Worm (Caenorhabditis elegans) whole organism, young adult: ENCODE results near the gene dtmk-1.
"Not testable (repeated sequence)": the region's sequence is repeated elsewhere in the genome, so short reads cannot be mapped to it uniquely, and the experiment has no call there.

ENCODE experiments used
- B0035.1 ChIP-seq: sonication (generic microtip); optimal IDR thresholded peaks from 2 replicates; lab custom pipeline; 2016; ENCODE audit warnings: missing genetic modification characterization, mild to moderate bottlenecking, missing compliant biosample characterization, missing genotype, missing genetic modification reagents
- F39B2.1 ChIP-seq: fragments of 200-800 bp; sonication (Bioruptor generic); IDR thresholded peaks from 2 replicates; pipeline ENCODE4 v1.3.6; 2022; ENCODE audit warnings: missing genetic modification reagents, missing genetic modification characterization, missing compliant biosample characterization
- F52B5.7 ChIP-seq: sonication (generic microtip); optimal IDR thresholded peaks from 2 replicates; lab custom pipeline; 2016; ENCODE audit warnings: mild to moderate bottlenecking, missing genetic modification characterization, missing compliant biosample characterization
- F55B11.4 ChIP-seq: sonication (generic microtip); optimal IDR thresholded peaks from 2 replicates; lab custom pipeline; 2016; ENCODE audit warnings: missing compliant biosample characterization, missing genetic modification characterization, borderline replicate concordance; ENCODE audit not compliant: insufficient read depth
- F57A8.1 ChIP-seq: fragments of 200-800 bp; sonication (Bioruptor generic); optimal IDR thresholded peaks from 2 replicates; lab custom pipeline; 2018; ENCODE audit warnings: mild to moderate bottlenecking, missing genetic modification characterization, moderate library complexity, missing compliant biosample characterization
- T26A5.8 ChIP-seq: sonication (generic microtip); optimal IDR thresholded peaks from 2 replicates; lab custom pipeline; 2016; ENCODE audit warnings: missing genetic modification characterization, missing compliant biosample characterization
- Y95B8A.8 ChIP-seq: fragments of 200-800 bp; sonication (Bioruptor generic); IDR thresholded peaks from 2 replicates; pipeline ENCODE4 v1.3.6; 2022; ENCODE audit warnings: missing genetic modification reagents, missing genetic modification characterization, missing compliant biosample characterization
- aptf-3 ChIP-seq: fragments of 200-800 bp; sonication (Bioruptor generic); IDR thresholded peaks from 2 replicates; pipeline ENCODE4 v1.3.6; 2022; ENCODE audit warnings: missing genetic modification characterization, missing compliant biosample characterization
- atf-7 ChIP-seq: sonication (generic microtip); optimal IDR thresholded peaks from 2 replicates; lab custom pipeline; 2017; ENCODE audit warnings: mild to moderate bottlenecking, missing genetic modification characterization, missing compliant biosample characterization
- attf-3 ChIP-seq: fragments of 200-800 bp; sonication (Bioruptor generic); conservative IDR thresholded peaks from 2 replicates; pipeline ENCODE4 v1.3.6; 2022; ENCODE audit warnings: missing genetic modification reagents, missing genetic modification characterization, missing compliant biosample characterization
- attf-5 ChIP-seq: fragments of 200-800 bp; sonication (Bioruptor generic); optimal IDR thresholded peaks from 2 replicates; lab custom pipeline; 2018; ENCODE audit warnings: mild to moderate bottlenecking, missing genetic modification characterization, missing compliant biosample characterization
- ccch-3 ChIP-seq: fragments of 200-800 bp; sonication (Bioruptor generic); optimal IDR thresholded peaks from 2 replicates; lab custom pipeline; 2018; ENCODE audit warnings: mild to moderate bottlenecking, missing genetic modification characterization, missing compliant biosample characterization
- cebp-1 ChIP-seq, 2 experiments: fragments of 200-800 bp in 1 of 2; sonication (Bioruptor generic) in 1 of 2; sonication (generic microtip) in 1 of 2; IDR thresholded peaks in 1 of 2; optimal IDR thresholded peaks in 1 of 2; 2 replicates each; pipeline versions ENCODE4 v1.3.6 to Lab custom; 2017 to 2022; ENCODE audit warnings: missing compliant biosample characterization in 2 of 2, missing genetic modification characterization in 2 of 2, mild to moderate bottlenecking in 1 of 2, missing genetic modification reagents in 1 of 2, moderate library complexity in 1 of 2
- ceh-100 ChIP-seq: fragments of 200-800 bp; sonication (Bioruptor generic); IDR thresholded peaks from 2 replicates; pipeline ENCODE4 v1.3.6; 2022; ENCODE audit warnings: missing genetic modification reagents, missing genetic modification characterization, missing compliant biosample characterization
- ceh-40 ChIP-seq: fragments of 200-800 bp; sonication (Bioruptor generic); IDR thresholded peaks from 2 replicates; pipeline ENCODE4 v1.3.6; 2022; ENCODE audit warnings: missing genetic modification characterization, missing compliant biosample characterization
- ceh-58 ChIP-seq: fragments of 200-800 bp; sonication (Bioruptor generic); IDR thresholded peaks from 2 replicates; pipeline ENCODE4 v1.3.6; 2022; ENCODE audit warnings: missing genetic modification characterization, missing compliant biosample characterization
- ceh-79 ChIP-seq: sonication (generic microtip); optimal IDR thresholded peaks from 2 replicates; lab custom pipeline; 2017; ENCODE audit warnings: mild to moderate bottlenecking, missing genetic modification characterization, missing compliant biosample characterization
- dpl-1 ChIP-seq: fragments of 150-350 bp; optimal IDR thresholded peaks from 2 replicates; lab custom pipeline; 2014; ENCODE audit warnings: missing biosample characterization, missing genetic modification reagents, missing genetic modification characterization
- efl-1 ChIP-seq: fragments of 150-350 bp; optimal IDR thresholded peaks from 2 replicates; lab custom pipeline; 2014; ENCODE audit warnings: missing biosample characterization, missing genetic modification reagents, missing genetic modification characterization
- ets-4 ChIP-seq: fragments of 200-800 bp; sonication (Bioruptor generic); optimal IDR thresholded peaks from 2 replicates; lab custom pipeline; 2018; ENCODE audit warnings: mild to moderate bottlenecking, missing genetic modification characterization, missing compliant biosample characterization
- hmg-1.2 ChIP-seq: fragments of 200-800 bp; sonication (Bioruptor generic); IDR thresholded peaks from 2 replicates; pipeline ENCODE4 v1.3.6; 2022; ENCODE audit warnings: missing genetic modification reagents, missing genetic modification characterization, missing compliant biosample characterization
- let-607 ChIP-seq, 2 experiments: fragments of 200-800 bp in 1 of 2; sonication (Bioruptor generic) in 1 of 2; sonication (generic microtip) in 1 of 2; optimal IDR thresholded peaks; 2 replicates each; lab custom pipeline; 2016 to 2018; ENCODE audit warnings: mild to moderate bottlenecking in 2 of 2, missing compliant biosample characterization in 2 of 2, missing genetic modification characterization in 2 of 2, moderate library complexity in 2 of 2, missing genotype in 1 of 2
- lin-35 ChIP-seq, 3 experiments: fragments of 150-350 bp in 2 of 3; sonication (generic microtip) in 1 of 3; optimal IDR thresholded peaks; 2 replicates each; lab custom pipeline; 2014 to 2018; ENCODE audit warnings: missing biosample characterization in 3 of 3, missing genetic modification characterization in 3 of 3, missing genetic modification reagents in 3 of 3
- lir-1 ChIP-seq: fragments of 200-800 bp; sonication (Bioruptor generic); conservative IDR thresholded peaks from 2 replicates; pipeline ENCODE4 v1.3.6; 2022; ENCODE audit warnings: missing genetic modification reagents, missing genetic modification characterization, missing compliant biosample characterization
- madf-10 ChIP-seq: sonication (generic microtip); optimal IDR thresholded peaks from 2 replicates; lab custom pipeline; 2016; ENCODE audit warnings: mild to moderate bottlenecking, missing genetic modification characterization, missing compliant biosample characterization
- madf-3 ChIP-seq: fragments of 200-800 bp; sonication (Bioruptor generic); IDR thresholded peaks from 2 replicates; pipeline ENCODE4 v1.3.6; 2022; ENCODE audit warnings: missing genetic modification reagents, missing genetic modification characterization, missing compliant biosample characterization
- madf-6 ChIP-seq: fragments of 200-800 bp; sonication (Bioruptor generic); IDR thresholded peaks from 2 replicates; pipeline ENCODE4 v1.3.6; 2022; ENCODE audit warnings: missing genetic modification reagents, missing genetic modification characterization, missing compliant biosample characterization
- nfyb-1 ChIP-seq: fragments of 200-800 bp; sonication (Bioruptor generic); IDR thresholded peaks from 2 replicates; pipeline ENCODE4 v1.3.6; 2022; ENCODE audit warnings: missing genetic modification reagents, missing genetic modification characterization, missing compliant biosample characterization
- nhr-120 ChIP-seq: fragments of 200-800 bp; sonication (Bioruptor generic); IDR thresholded peaks from 2 replicates; pipeline ENCODE4 v1.3.6; 2022; ENCODE audit warnings: missing genetic modification characterization, missing compliant biosample characterization
- nhr-80 ChIP-seq: sonication (generic microtip); optimal IDR thresholded peaks from 2 replicates; lab custom pipeline; 2016; ENCODE audit warnings: missing genetic modification characterization, missing compliant biosample characterization
- rpc-1 ChIP-seq, 2 experiments: fragments of 150-350 bp in 1 of 2; sonication (generic microtip) in 1 of 2; optimal IDR thresholded peaks; 2 replicates each; lab custom pipeline; 2014 to 2018; ENCODE audit warnings: missing biosample characterization in 1 of 2, missing genetic modification characterization in 1 of 2, missing genetic modification reagents in 1 of 2, missing genotype in 1 of 2
- sdz-38 ChIP-seq: sonication (generic microtip); optimal IDR thresholded peaks from 2 replicates; lab custom pipeline; 2016; ENCODE audit warnings: missing genotype, missing genetic modification characterization, missing compliant biosample characterization
- snpc-1.3 ChIP-seq: sonication (generic microtip); optimal IDR thresholded peaks from 2 replicates; lab custom pipeline; 2017; ENCODE audit warnings: missing genetic modification characterization, mild to moderate bottlenecking, missing compliant biosample characterization, antibody characterized with exemption, moderate library complexity, missing genotype, missing genetic modification reagents; ENCODE audit not compliant: insufficient read depth
- unc-62 ChIP-seq: fragments of 150-350 bp; optimal IDR thresholded peaks from 2 replicates; lab custom pipeline; 2014; ENCODE audit warnings: missing biosample characterization, missing genetic modification reagents, missing genetic modification characterization
- zfh-2 ChIP-seq: fragments of 200-800 bp; sonication (Bioruptor generic); conservative IDR thresholded peaks from 2 replicates; pipeline ENCODE4 v1.3.6; 2022; ENCODE audit warnings: missing genetic modification reagents, missing genetic modification characterization, missing compliant biosample characterization
- ztf-22 ChIP-seq: fragments of 200-800 bp; sonication (Bioruptor generic); optimal IDR thresholded peaks from 2 replicates; lab custom pipeline; 2018; ENCODE audit warnings: mild to moderate bottlenecking, missing genetic modification characterization, moderate library complexity, missing compliant biosample characterization
- ztf-25 ChIP-seq: fragments of 200-800 bp; sonication (Bioruptor generic); IDR thresholded peaks from 2 replicates; pipeline ENCODE4 v1.3.6; 2022; ENCODE audit warnings: missing genetic modification reagents, missing genetic modification characterization, missing compliant biosample characterization
- ztf-28 ChIP-seq: fragments of 200-800 bp; sonication (Bioruptor generic); IDR thresholded peaks from 2 replicates; pipeline ENCODE4 v1.3.6; 2022; ENCODE audit warnings: missing genetic modification reagents, missing genetic modification characterization, missing compliant biosample characterization
- ztf-6 ChIP-seq: fragments of 200-800 bp; sonication (Bioruptor generic); IDR thresholded peaks from 2 replicates; pipeline ENCODE4 v1.3.6; 2022; ENCODE audit warnings: missing genetic modification reagents, missing genetic modification characterization, missing compliant biosample characterization

dtmk-1 gene

ce11 chrII:10010914-10011313 lies 44.0 kb upstream of the dtmk-1 start:
- TF ChIP-seq aptf-3 (no peak), B0035.1 (no peak), F52B5.7 (tag; lab: Kevin White, UChicago) (no peak), snpc-1.3 (tag; lab: Kevin White, UChicago) (no peak)
- TF ChIP-seq, all 124 proteins: peak for 0

- no peak for TF ChIP-seq ceh-79 (tag; lab: Kevin White, UChicago)
- no peak for TF ChIP-seq unc-62
- no peak for TF ChIP-seq ceh-40 (GFP tag; lab: Robert Waterston, UW)
- TF ChIP-seq attf-3 (GFP tag; lab: Robert Waterston, UW) = no peak
- no peak for TF ChIP-seq F57A8.1 (GFP tag; lab: Kevin White, UChicago)
- no peak for TF ChIP-seq ztf-25 (GFP tag; lab: Robert Waterston, UW)
- TF ChIP-seq nhr-120 (GFP tag; lab: Robert Waterston, UW) = no peak
- TF ChIP-seq ztf-28 (GFP tag; lab: Robert Waterston, UW) = no peak
- no peak for TF ChIP-seq nhr-80 (tag; lab: Kevin White, UChicago)
- TF ChIP-seq dpl-1 = no peak
- no peak for TF ChIP-seq ccch-3
These were observed 41.7 kb upstream of the dtmk-1 start for ce11 chrII:10008552-10008951.

DNA sequence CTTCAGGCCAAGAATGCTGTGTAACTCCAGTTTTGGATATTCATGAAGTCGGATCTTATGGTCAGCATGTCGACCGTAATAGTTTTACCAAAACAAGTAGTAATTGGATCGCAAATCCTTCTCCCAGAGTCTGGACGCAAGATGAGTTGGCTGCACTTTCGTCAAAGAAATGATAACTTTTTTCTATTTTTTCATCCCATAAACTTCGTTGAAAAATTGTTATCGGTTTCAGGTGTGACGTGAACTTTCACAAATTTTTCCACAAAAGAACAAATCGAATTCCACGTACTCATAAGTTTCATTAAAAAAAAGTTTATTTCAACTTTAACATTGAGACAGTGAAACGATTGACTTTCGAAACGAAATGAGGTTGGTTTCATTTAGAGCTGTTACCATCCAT lies 41.0 kb upstream of the dtmk-1 start, which contains the start of gene ZK892.5:
ZK892.5 (plus strand) TSS at position 301 of the 400 bp plus-strand sequence.
- TF ChIP-seq zfh-2 (GFP tag; lab: Robert Waterston, UW) (no peak), F39B2.1 (no peak), rpc-1 (optimal IDR thresholded peaks at IDR 0.05; lab: Kevin White, UChicago) (no peak), rpc-1 (tag; optimal IDR thresholded peaks at IDR 0.05; lab: Kevin White, UChicago) (no peak), T26A5.8 (tag; lab: Kevin White, UChicago) (no peak)

DNA sequence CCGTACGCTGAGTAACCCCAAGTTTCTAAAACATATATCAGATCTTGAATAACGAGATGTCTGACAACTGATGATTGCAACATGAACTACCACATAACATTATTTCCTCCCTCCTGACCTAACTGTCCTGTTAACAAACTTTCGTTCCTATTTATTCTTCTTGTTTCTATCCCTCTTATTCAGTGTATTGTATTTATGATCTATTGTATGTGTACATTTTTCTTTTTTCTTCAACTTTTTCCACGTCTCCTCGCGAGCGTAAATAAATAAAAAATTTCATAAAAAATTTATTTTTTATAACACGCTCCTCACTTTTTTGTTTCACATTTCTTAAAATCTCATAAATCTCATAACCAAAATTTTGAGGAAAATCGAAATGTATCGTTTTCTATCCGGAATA lies 39.4 kb upstream of the dtmk-1 start, which contains the start of gene ZK892.4:
ZK892.4 (plus strand) TSS at position 301 of the 400 bp plus-strand sequence.
- not testable (repeated sequence) for TF ChIP-seq ztf-6 (GFP tag; lab: Robert Waterston, UW); madf-10 (tag; lab: Kevin White, UChicago); ceh-58
- TF ChIP-seq, all 124 proteins: peak for 0; not testable (repeated sequence) for 124

DNA sequence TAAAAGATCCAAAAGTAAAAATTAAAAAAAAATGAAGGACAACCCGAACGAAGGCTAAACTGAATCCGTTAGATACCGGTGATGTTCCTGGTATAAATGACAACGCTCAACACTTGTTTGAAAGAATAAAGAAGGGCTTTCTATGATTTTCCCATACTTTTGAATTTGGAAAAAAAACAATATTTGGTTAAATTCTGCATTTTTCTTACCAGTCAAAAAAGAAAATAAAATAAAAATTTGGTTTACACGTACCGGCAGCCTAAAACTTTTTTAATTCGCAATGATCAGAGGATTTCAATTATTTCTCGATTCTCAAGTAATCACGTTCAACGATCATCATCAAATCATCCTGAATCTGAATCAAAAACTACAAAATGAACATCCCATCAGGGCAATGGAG lies 34.6 kb upstream of the dtmk-1 start, which contains the start of gene ZK892.3:
ZK892.3 (plus strand) TSS at position 301 of the 400 bp plus-strand sequence.
- no peak for TF ChIP-seq nhr-80 (tag; lab: Kevin White, UChicago)

ce11 chrII:10001065-10001464 lies 34.2 kb upstream of the dtmk-1 start, which contains the start of gene nlt-1:
nlt-1 (minus strand) TSS chrII:10001142.
- TF ChIP-seq F55B11.4 (tag; lab: Kevin White, UChicago) (no peak), ztf-22 (GFP tag; lab: Kevin White, UChicago) (peak; percentile 20), nfyb-1 (GFP tag; lab: Robert Waterston, UW) (peak; percentile 73), cebp-1 (GFP tag; IDR thresholded peaks at IDR 0.05; lab: Robert Waterston, UW) (no peak), cebp-1 (tag; optimal IDR thresholded peaks at IDR 0.05; lab: Kevin White, UChicago) (peak; percentile 30), nhr-80 (tag; lab: Kevin White, UChicago) (peak; percentile 99), sdz-38 (tag; lab: Kevin White, UChicago) (no peak), madf-3 (no peak), atf-7 (tag; lab: Kevin White, UChicago) (peak; percentile 16), attf-5 (GFP tag; lab: Kevin White, UChicago) (peak; percentile 28), lin-35 (GFP tag; optimal IDR thresholded peaks at IDR 0.05; lab: Kevin White, UChicago) (no peak), efl-1 (GFP tag; lab: Kevin White, UChicago) (no peak), madf-6 (GFP tag; lab: Robert Waterston, UW) (no peak), hmg-1.2 (GFP tag; lab: Robert Waterston, UW) (no peak), ceh-100 (GFP tag; lab: Robert Waterston, UW) (no peak), lir-1 (GFP tag; lab: Robert Waterston, UW) (no peak), F39B2.1 (no peak), Y95B8A.8 (GFP tag; lab: Robert Waterston, UW) (no peak), let-607 (tag; optimal IDR thresholded peaks at IDR 0.05; lab: Kevin White, UChicago) (no peak), ceh-58 (no peak), ets-4 (GFP tag; lab: Kevin White, UChicago) (peak; percentile 44)
